Fruit fly (Drosophila melanogaster): ENCODE measurements around the gene TfIIA-L.

dm6 chr3R:27217465-27218059 lies 33.4 kb upstream of the TfIIA-L start:
- no peak for TF ChIP-seq cnc (optimal IDR thresholded peaks at IDR 0.05)
- no peak for TF ChIP-seq pad (GFP tag; optimal IDR thresholded peaks at IDR 0.05)
- no peak for TF ChIP-seq CG33017 (tag; optimal IDR thresholded peaks at IDR 0.05)
- no peak for TF ChIP-seq toe (GFP tag; optimal IDR thresholded peaks at IDR 0.05)
- TF ChIP-seq Mnt (GFP tag; optimal IDR thresholded peaks at IDR 0.05): no peak
- no peak for TF ChIP-seq tj (GFP tag; optimal IDR thresholded peaks at IDR 0.05)

Measured in whole organism, adult.